Fruit fly (Drosophila melanogaster) whole organism, wandering third instar larva: ENCODE data around the gene gce.

Experiments
- Abd-B ChIP-seq: fragments of >200 bp; optimal IDR thresholded peaks from 2 replicates; lab custom pipeline; 2017; ENCODE audit warnings: missing biosample characterization, missing genetic modification characterization
- Hnf4 ChIP-seq: fragments of 200-800 bp; sonication (Bioruptor generic); optimal IDR thresholded peaks from 2 replicates; lab custom pipeline; 2016; ENCODE audit warnings: missing biosample characterization, mild to moderate bottlenecking, missing genetic modification characterization
- Hr83 ChIP-seq: fragments of 200-300 bp; sonication (Bioruptor generic); optimal IDR thresholded peaks from 2 replicates; lab custom pipeline; 2016; ENCODE audit warnings: missing biosample characterization, mild to moderate bottlenecking, missing genetic modification characterization, moderate library complexity; ENCODE audit not compliant: poor library complexity, severe bottlenecking
- Jra ChIP-seq: sonication (Bioruptor generic); optimal IDR thresholded peaks from 2 replicates; lab custom pipeline; 2016; ENCODE audit warnings: missing biosample characterization, missing genetic modification characterization
- Rel ChIP-seq, 2 experiments: fragments of 200-800 bp; sonication (Bioruptor generic) in 1 of 2; optimal IDR thresholded peaks; 2 replicates in 1 of 2; 3 replicates in 1 of 2; lab custom pipeline; 2016 to 2019; ENCODE audit warnings: mild to moderate bottlenecking in 2 of 2, missing biosample characterization in 2 of 2, missing genetic modification characterization in 2 of 2, moderate library complexity in 1 of 2
- ey ChIP-seq: fragments of 200-800 bp; sonication (Bioruptor generic); optimal IDR thresholded peaks from 2 replicates; lab custom pipeline; 2016; ENCODE audit warnings: missing biosample characterization, missing genetic modification characterization
- lola ChIP-seq: fragments of >200 bp; optimal IDR thresholded peaks from 2 replicates; lab custom pipeline; 2017; ENCODE audit warnings: missing biosample characterization, missing genetic modification characterization
- pan ChIP-seq: fragments of >200 bp; optimal IDR thresholded peaks from 2 replicates; lab custom pipeline; 2017
- rgr ChIP-seq: fragments of 200-800 bp; sonication (Bioruptor generic); optimal IDR thresholded peaks from 3 replicates; lab custom pipeline; 2016; ENCODE audit warnings: missing biosample characterization, mild to moderate bottlenecking, missing genetic modification characterization
- sv ChIP-seq: fragments of 200-800 bp; sonication (Bioruptor generic); optimal IDR thresholded peaks from 3 replicates; lab custom pipeline; 2016; ENCODE audit warnings: missing biosample characterization, missing genetic modification characterization
- usp ChIP-seq: fragments of >200 bp; optimal IDR thresholded peaks from 2 replicates; lab custom pipeline; 2017; ENCODE audit warnings: missing biosample characterization, missing genetic modification characterization
- woc ChIP-seq: sonication (Bioruptor generic); optimal IDR thresholded peaks from 2 replicates; lab custom pipeline; 2016; ENCODE audit warnings: missing biosample characterization, mild to moderate bottlenecking, missing genetic modification characterization

DNA sequence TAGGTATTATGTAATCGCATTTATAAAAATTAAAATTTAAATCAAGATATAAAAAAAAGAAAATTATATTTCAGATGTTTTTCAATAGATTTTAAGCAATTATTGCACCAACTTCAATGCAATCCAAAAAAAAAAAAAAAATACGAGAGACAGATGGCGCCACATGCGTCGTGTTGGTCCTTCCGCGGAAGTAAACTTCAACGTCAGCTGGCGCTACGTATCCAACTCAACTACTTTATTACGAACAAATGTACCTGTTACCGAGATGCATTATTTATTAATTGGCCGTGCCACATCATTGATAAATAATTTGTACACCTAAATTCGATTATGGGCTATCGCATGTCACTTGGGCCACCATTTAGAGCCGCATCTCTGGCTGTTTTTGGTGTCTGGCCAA, 56.1 kb downstream of the gce start:
- TF ChIP-seq Hnf4 (GFP tag; lab: Kevin White, UChicago) (no peak), rgr (GFP tag; lab: Kevin White, UChicago) (no peak), sv (GFP tag; lab: Kevin White, UChicago) (no peak), woc (GFP tag; lab: Kevin White, UChicago) (no peak), Jra (GFP tag; lab: Kevin White, UChicago) (no peak), lola (GFP tag; lab: Kevin White, UChicago) (no peak), usp (GFP tag; lab: Kevin White, UChicago) (no peak), Hr83 (GFP tag; lab: Kevin White, UChicago) (no peak), ey (GFP tag; lab: Kevin White, UChicago) (no peak), Abd-B (GFP tag; lab: Kevin White, UChicago) (no peak), pan (lab: Kevin White, UChicago) (no peak), Rel (GFP tag; optimal IDR thresholded peaks at IDR 0.05; lab: Kevin White, UChicago) (no peak), Rel (tag; optimal IDR thresholded peaks at IDR 0.05; lab: Kevin White, UChicago) (no peak)
